Worm (Caenorhabditis elegans): ENCODE measurements around the gene T28D6.4.

Gene T28D6.4

ce11 chrIII:11317164-11317620 lies 43.1 kb upstream of the T28D6.4 start, which contains the start of gene mcm-10 (continued):
- TF ChIP-seq ceh-30 (tag; optimal IDR thresholded peaks at IDR 0.05) (peak; percentile 45), pax-1 (tag; optimal IDR thresholded peaks at IDR 0.05) (no peak), fax-1 (tag; optimal IDR thresholded peaks at IDR 0.05) (peak; percentile 90), nfya-1 (tag; optimal IDR thresholded peaks at IDR 0.05) (peak; percentile 49), fkh-6 (tag; optimal IDR thresholded peaks at IDR 0.05) (peak; percentile 66), ceh-31 (tag; optimal IDR thresholded peaks at IDR 0.05) (peak; percentile 99), ceh-2 (tag; optimal IDR thresholded peaks at IDR 0.05) (peak; percentile 93), ahr-1 (tag; optimal IDR thresholded peaks at IDR 0.05) (peak; percentile 92), pqm-1 (tag; optimal IDR thresholded peaks at IDR 0.05) (peak; percentile 95), pha-2 (tag; optimal IDR thresholded peaks at IDR 0.05) (peak; percentile 51), pha-4 (tag; optimal IDR thresholded peaks at IDR 0.05) (no peak), zip-5 (tag; optimal IDR thresholded peaks at IDR 0.05) (peak; percentile 95), unc-42 (tag; optimal IDR thresholded peaks at IDR 0.05) (peak; percentile 98), tbx-7 (tag; optimal IDR thresholded peaks at IDR 0.05) (peak; percentile 94), madf-2 (tag; optimal IDR thresholded peaks at IDR 0.05) (peak; percentile 61), pag-3 (tag; optimal IDR thresholded peaks at IDR 0.05; ENCODE audit: borderline replicate concordance) (peak; percentile 52), ama-1 (optimal IDR thresholded peaks at IDR 0.05) (no peak), hlh-8 (tag; optimal IDR thresholded peaks at IDR 0.05) (peak; percentile 90), pros-1 (tag; optimal IDR thresholded peaks at IDR 0.05) (no peak), lim-6 (tag; optimal IDR thresholded peaks at IDR 0.05) (peak; percentile 82), sdc-2 (tag; optimal IDR thresholded peaks at IDR 0.05) (peak; percentile 44), hlh-13 (GFP tag; optimal IDR thresholded peaks at IDR 0.05) (no peak), unc-55 (GFP tag; optimal IDR thresholded peaks at IDR 0.05) (peak; percentile 43), elt-2 (tag; optimal IDR thresholded peaks at IDR 0.05) (peak; percentile 83), sox-4 (tag; optimal IDR thresholded peaks at IDR 0.05) (no peak), pat-9 (tag; optimal IDR thresholded peaks at IDR 0.05) (no peak)

ce11 chrIII:11318131-11318530 lies 42.1 kb upstream of the T28D6.4 start, which contains the start of gene teg-1:
Gene teg-1, minus strand, starts transcription at chrIII:11318231.
- TF ChIP-seq pag-3 (tag; optimal IDR thresholded peaks at IDR 0.05; ENCODE audit: borderline replicate concordance), result no peak
- TF ChIP-seq tbx-2 (tag; optimal IDR thresholded peaks at IDR 0.05), result no peak
- no peak for TF ChIP-seq zip-5 (tag; optimal IDR thresholded peaks at IDR 0.05)
- no peak for TF ChIP-seq C38D4.7 (GFP tag; optimal IDR thresholded peaks at IDR 0.05)
- TF ChIP-seq ceh-18 (tag; optimal IDR thresholded peaks at IDR 0.05), result no peak
- no peak for TF ChIP-seq nhr-11 (tag; optimal IDR thresholded peaks at IDR 0.05)
- TF ChIP-seq syd-9 (tag; optimal IDR thresholded peaks at IDR 0.05), result no peak
- TF ChIP-seq eyg-1 (tag; optimal IDR thresholded peaks at IDR 0.05), result no peak
- TF ChIP-seq tbx-7 (tag; optimal IDR thresholded peaks at IDR 0.05), result no peak
- no peak for TF ChIP-seq mec-3 (tag; optimal IDR thresholded peaks at IDR 0.05; ENCODE audit: borderline replicate concordance)
- no peak for TF ChIP-seq ceh-30 (tag; optimal IDR thresholded peaks at IDR 0.05)
- no peak for TF ChIP-seq dmd-4 (tag; optimal IDR thresholded peaks at IDR 0.05; ENCODE audit: borderline replicate concordance)
- no peak for TF ChIP-seq ceh-34 (tag; optimal IDR thresholded peaks at IDR 0.05)
- no peak for TF ChIP-seq unc-3 (GFP tag; conservative IDR thresholded peaks at IDR 0.05)
- no peak for TF ChIP-seq unc-3 (tag; optimal IDR thresholded peaks at IDR 0.05)
- no peak for TF ChIP-seq ets-4 (tag; optimal IDR thresholded peaks at IDR 0.05)
- no peak for TF ChIP-seq unc-86 (tag; optimal IDR thresholded peaks at IDR 0.05)
- no peak for TF ChIP-seq che-1 (tag; optimal IDR thresholded peaks at IDR 0.05)
- no peak for TF ChIP-seq ceh-6 (GFP tag; optimal IDR thresholded peaks at IDR 0.05)

- TF ChIP-seq npax-4 (tag; optimal IDR thresholded peaks at IDR 0.05) (no peak), ahr-1 (tag; optimal IDR thresholded peaks at IDR 0.05) (no peak), ztf-16 (tag; optimal IDR thresholded peaks at IDR 0.05) (no peak), hlh-6 (tag; optimal IDR thresholded peaks at IDR 0.05) (no peak), ttx-3 (tag; optimal IDR thresholded peaks at IDR 0.05) (no peak), C08G9.2 (tag; optimal IDR thresholded peaks at IDR 0.05) (no peak), hlh-13 (GFP tag; optimal IDR thresholded peaks at IDR 0.05) (no peak), ceh-45 (GFP tag; IDR thresholded peaks at IDR 0.05) (no peak), nfya-1 (tag; optimal IDR thresholded peaks at IDR 0.05) (no peak), zip-5 (tag; optimal IDR thresholded peaks at IDR 0.05) (no peak), che-1 (tag; optimal IDR thresholded peaks at IDR 0.05) (no peak), hlh-30 (tag; optimal IDR thresholded peaks at IDR 0.05; ENCODE audit: insufficient read depth) (no peak), ceh-18 (tag; optimal IDR thresholded peaks at IDR 0.05) (no peak), ceh-19 (GFP tag; optimal IDR thresholded peaks at IDR 0.05) (no peak), syd-9 (tag; optimal IDR thresholded peaks at IDR 0.05) (no peak)
Observed at ce11 chrIII:11324093-11324492, 36.2 kb upstream of the T28D6.4 start.
